Worm (Caenorhabditis elegans) whole organism, late embryonic: ENCODE data around the gene F26F4.8.

Experiments
- K02D7.2 ChIP-seq: sonication (generic microtip); optimal IDR thresholded peaks from 2 replicates; lab custom pipeline; 2017; ENCODE audit warnings: mild to moderate bottlenecking, missing genetic modification characterization, missing compliant biosample characterization
- K09A11.1 ChIP-seq: sonication (generic microtip); optimal IDR thresholded peaks from 2 replicates; lab custom pipeline; 2017; ENCODE audit warnings: antibody characterized with exemption, mild to moderate bottlenecking, missing genetic modification characterization, missing compliant biosample characterization; ENCODE audit not compliant: insufficient read depth
- ama-1 ChIP-seq: fragments of 150-350 bp; optimal IDR thresholded peaks from 2 replicates; lab custom pipeline; 2014
- ceh-34 ChIP-seq: sonication (generic microtip); optimal IDR thresholded peaks from 2 replicates; lab custom pipeline; 2016; ENCODE audit warnings: mild to moderate bottlenecking, missing genetic modification characterization, missing compliant biosample characterization
- che-1 ChIP-seq: sonication (generic microtip); optimal IDR thresholded peaks from 2 replicates; lab custom pipeline; 2016; ENCODE audit warnings: mild to moderate bottlenecking, missing genetic modification characterization, missing compliant biosample characterization
- eyg-1 ChIP-seq: sonication (generic microtip); optimal IDR thresholded peaks from 2 replicates; lab custom pipeline; 2016; ENCODE audit warnings: missing genotype, missing genetic modification characterization, missing compliant biosample characterization
- nhr-232 ChIP-seq: sonication (generic microtip); optimal IDR thresholded peaks from 2 replicates; lab custom pipeline; 2016; ENCODE audit warnings: missing genetic modification characterization, missing compliant biosample characterization
- odd-2 ChIP-seq: sonication (generic microtip); optimal IDR thresholded peaks from 2 replicates; lab custom pipeline; 2017; ENCODE audit warnings: antibody characterized with exemption, mild to moderate bottlenecking, missing genetic modification characterization, missing compliant biosample characterization
- pha-4 ChIP-seq: fragments of 150-350 bp; optimal IDR thresholded peaks from 2 replicates; lab custom pipeline; 2018; ENCODE audit warnings: missing biosample characterization, missing genetic modification reagents, missing genetic modification characterization
- ref-2 ChIP-seq: sonication (generic microtip); optimal IDR thresholded peaks from 2 replicates; lab custom pipeline; 2016; ENCODE audit warnings: missing genetic modification characterization, missing compliant biosample characterization
- ztf-16 ChIP-seq: sonication (generic microtip); optimal IDR thresholded peaks from 2 replicates; lab custom pipeline; 2017; ENCODE audit warnings: missing genetic modification characterization, missing compliant biosample characterization

DNA sequence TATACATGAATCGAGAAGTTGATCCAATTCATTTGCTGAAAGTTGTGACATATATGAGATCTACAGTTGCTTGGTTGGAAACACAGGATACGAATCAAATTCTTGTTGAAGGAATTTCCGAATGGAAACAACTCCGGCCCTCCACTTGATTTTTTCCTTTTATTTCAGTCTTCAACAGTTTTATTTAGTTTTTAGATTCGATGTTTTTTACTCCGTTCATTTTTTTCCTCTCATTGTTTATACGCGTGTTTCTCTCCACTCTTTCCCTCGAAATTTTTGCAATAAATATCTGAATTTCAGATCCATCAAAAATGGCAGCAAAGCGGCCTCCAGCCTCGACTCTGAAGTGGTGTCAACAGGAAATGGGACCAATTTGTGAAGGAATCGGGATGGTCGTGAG lies 42.1 kb downstream of the F26F4.8 start, which contains the start of gene coq-8:
- no peak for TF ChIP-seq ref-2 (tag; lab: Kevin White, UChicago)
- TF ChIP-seq eyg-1 (tag; lab: Kevin White, UChicago) = no peak
- TF ChIP-seq ztf-16 (tag; lab: Kevin White, UChicago) = no peak
- TF ChIP-seq odd-2 = no peak
- TF ChIP-seq che-1 (tag; lab: Kevin White, UChicago) = no peak
- TF ChIP-seq K02D7.2 (tag; lab: Kevin White, UChicago) = no peak
- TF ChIP-seq ceh-34 (tag; lab: Kevin White, UChicago) = no peak
- no peak for TF ChIP-seq pha-4 (tag; lab: Kevin White, UChicago)
- TF ChIP-seq ama-1 = no peak
- TF ChIP-seq nhr-232 (tag; lab: Kevin White, UChicago) = no peak
- TF ChIP-seq K09A11.1 (tag; lab: Kevin White, UChicago) = no peak
